Worm (Caenorhabditis elegans) whole organism, young adult: ENCODE results near the gene C31H1.1.
A peak's percentile ranks its signal among the peaks of the same experiment; 100 is the strongest.

ENCODE experiments used
- F22D6.2 ChIP-seq: sonication (generic microtip); optimal IDR thresholded peaks from 2 replicates; lab custom pipeline; 2016; ENCODE audit warnings: mild to moderate bottlenecking, missing genetic modification characterization, missing compliant biosample characterization
- F37B4.10 ChIP-seq: fragments of 200-800 bp; sonication (Bioruptor generic); IDR thresholded peaks from 2 replicates; pipeline ENCODE4 v1.3.6; 2022; ENCODE audit warnings: missing genetic modification characterization, missing compliant biosample characterization
- F39B2.1 ChIP-seq: fragments of 200-800 bp; sonication (Bioruptor generic); IDR thresholded peaks from 2 replicates; pipeline ENCODE4 v1.3.6; 2022; ENCODE audit warnings: missing genetic modification reagents, missing genetic modification characterization, missing compliant biosample characterization
- K11D2.4 ChIP-seq: fragments of 200-800 bp; sonication (Bioruptor generic); IDR thresholded peaks from 2 replicates; pipeline ENCODE4 v1.3.6; 2022; ENCODE audit warnings: missing genetic modification reagents, missing genetic modification characterization, missing compliant biosample characterization
- Y53F4B.3 ChIP-seq: fragments of 200-800 bp; sonication (Bioruptor generic); IDR thresholded peaks from 2 replicates; pipeline ENCODE4 v1.3.6; 2022; ENCODE audit warnings: missing genetic modification reagents, missing genetic modification characterization, missing compliant biosample characterization
- Y53G8AR.9 ChIP-seq: fragments of 200-800 bp; sonication (Bioruptor generic); conservative IDR thresholded peaks from 2 replicates; pipeline ENCODE4 v1.3.6; 2022; ENCODE audit warnings: missing genetic modification reagents, missing genetic modification characterization, missing compliant biosample characterization
- akir-1 ChIP-seq: fragments of 200-800 bp; sonication (Bioruptor generic); optimal IDR thresholded peaks from 2 replicates; lab custom pipeline; 2018; ENCODE audit warnings: mild to moderate bottlenecking, missing genetic modification characterization, moderate library complexity, missing compliant biosample characterization
- aptf-3 ChIP-seq: fragments of 200-800 bp; sonication (Bioruptor generic); IDR thresholded peaks from 2 replicates; pipeline ENCODE4 v1.3.6; 2022; ENCODE audit warnings: missing genetic modification characterization, missing compliant biosample characterization
- ceh-27 ChIP-seq: fragments of 200-800 bp; sonication (Bioruptor generic); optimal IDR thresholded peaks from 2 replicates; lab custom pipeline; 2018; ENCODE audit warnings: mild to moderate bottlenecking, missing genetic modification characterization, moderate library complexity, missing compliant biosample characterization
- ceh-91 ChIP-seq: fragments of 200-800 bp; sonication (Bioruptor generic); IDR thresholded peaks from 2 replicates; pipeline ENCODE4 v1.3.6; 2022; ENCODE audit warnings: missing genetic modification reagents, missing genetic modification characterization, missing compliant biosample characterization
- egrh-3 ChIP-seq: fragments of 200-800 bp; sonication (Bioruptor generic); IDR thresholded peaks from 2 replicates; pipeline ENCODE4 v1.3.6; 2022; ENCODE audit warnings: missing genetic modification reagents, missing genetic modification characterization, missing compliant biosample characterization
- ekl-4 ChIP-seq: fragments of 200-800 bp; sonication (Bioruptor generic); IDR thresholded peaks from 2 replicates; pipeline ENCODE4 v1.3.6; 2022; ENCODE audit warnings: missing genetic modification reagents, missing genetic modification characterization, missing compliant biosample characterization
- him-1 ChIP-seq: sonication (generic microtip); optimal IDR thresholded peaks from 2 replicates; lab custom pipeline; 2016; ENCODE audit warnings: missing genotype, missing genetic modification reagents, missing genetic modification characterization, missing compliant biosample characterization
- hmg-1.2 ChIP-seq: fragments of 200-800 bp; sonication (Bioruptor generic); IDR thresholded peaks from 2 replicates; pipeline ENCODE4 v1.3.6; 2022; ENCODE audit warnings: missing genetic modification reagents, missing genetic modification characterization, missing compliant biosample characterization
- hsf-1 ChIP-seq: fragments of 200-800 bp; sonication (Bioruptor generic); IDR thresholded peaks from 2 replicates; pipeline ENCODE4 v1.3.6; 2022; ENCODE audit warnings: missing genetic modification reagents, missing genetic modification characterization, missing compliant biosample characterization
- let-607 ChIP-seq, 2 experiments: fragments of 200-800 bp in 1 of 2; sonication (Bioruptor generic) in 1 of 2; sonication (generic microtip) in 1 of 2; optimal IDR thresholded peaks; 2 replicates each; lab custom pipeline; 2016 to 2018; ENCODE audit warnings: mild to moderate bottlenecking in 2 of 2, missing compliant biosample characterization in 2 of 2, missing genetic modification characterization in 2 of 2, moderate library complexity in 2 of 2, missing genotype in 1 of 2
- lin-26 ChIP-seq: fragments of 200-800 bp; sonication (Bioruptor generic); IDR thresholded peaks from 2 replicates; pipeline ENCODE4 v1.3.6; 2022; ENCODE audit warnings: missing genetic modification reagents, missing genetic modification characterization, missing compliant biosample characterization
- lir-1 ChIP-seq: fragments of 200-800 bp; sonication (Bioruptor generic); conservative IDR thresholded peaks from 2 replicates; pipeline ENCODE4 v1.3.6; 2022; ENCODE audit warnings: missing genetic modification reagents, missing genetic modification characterization, missing compliant biosample characterization
- lsy-27 ChIP-seq: sonication (generic microtip); optimal IDR thresholded peaks from 2 replicates; lab custom pipeline; 2017; ENCODE audit warnings: missing genetic modification characterization, mild to moderate bottlenecking, missing compliant biosample characterization, antibody characterized with exemption, missing genotype, borderline replicate concordance; ENCODE audit not compliant: insufficient read depth
- madf-10 ChIP-seq: sonication (generic microtip); optimal IDR thresholded peaks from 2 replicates; lab custom pipeline; 2016; ENCODE audit warnings: mild to moderate bottlenecking, missing genetic modification characterization, missing compliant biosample characterization
- nfya-2 ChIP-seq: fragments of 200-800 bp; sonication (Bioruptor generic); IDR thresholded peaks from 2 replicates; pipeline ENCODE4 v1.3.6; 2022; ENCODE audit warnings: missing genetic modification reagents, missing genetic modification characterization, missing compliant biosample characterization
- nfyb-1 ChIP-seq: fragments of 200-800 bp; sonication (Bioruptor generic); IDR thresholded peaks from 2 replicates; pipeline ENCODE4 v1.3.6; 2022; ENCODE audit warnings: missing genetic modification reagents, missing genetic modification characterization, missing compliant biosample characterization
- nhr-120 ChIP-seq: fragments of 200-800 bp; sonication (Bioruptor generic); IDR thresholded peaks from 2 replicates; pipeline ENCODE4 v1.3.6; 2022; ENCODE audit warnings: missing genetic modification characterization, missing compliant biosample characterization
- nhr-179 ChIP-seq: sonication (generic microtip); optimal IDR thresholded peaks from 2 replicates; lab custom pipeline; 2016; ENCODE audit warnings: mild to moderate bottlenecking, missing genetic modification characterization, missing compliant biosample characterization
- nhr-80 ChIP-seq: sonication (generic microtip); optimal IDR thresholded peaks from 2 replicates; lab custom pipeline; 2016; ENCODE audit warnings: missing genetic modification characterization, missing compliant biosample characterization
- sea-2 ChIP-seq: fragments of 200-800 bp; sonication (Bioruptor generic); IDR thresholded peaks from 2 replicates; pipeline ENCODE4 v1.3.6; 2022; ENCODE audit warnings: missing genetic modification characterization, missing compliant biosample characterization
- somi-1 ChIP-seq: fragments of 200-800 bp; sonication (Bioruptor generic); optimal IDR thresholded peaks from 2 replicates; lab custom pipeline; 2018; ENCODE audit warnings: mild to moderate bottlenecking, missing genetic modification characterization, missing compliant biosample characterization
- tbx-9 ChIP-seq: sonication (generic microtip); optimal IDR thresholded peaks from 2 replicates; lab custom pipeline; 2016; ENCODE audit warnings: borderline replicate concordance, missing genetic modification characterization, inconsistent platforms, missing compliant biosample characterization
- unc-130 ChIP-seq: sonication (generic microtip); optimal IDR thresholded peaks from 2 replicates; lab custom pipeline; 2016; ENCODE audit warnings: missing genetic modification reagents, missing genetic modification characterization, missing compliant biosample characterization
- zfh-2 ChIP-seq: fragments of 200-800 bp; sonication (Bioruptor generic); conservative IDR thresholded peaks from 2 replicates; pipeline ENCODE4 v1.3.6; 2022; ENCODE audit warnings: missing genetic modification reagents, missing genetic modification characterization, missing compliant biosample characterization
- ztf-26 ChIP-seq: sonication (generic microtip); optimal IDR thresholded peaks from 2 replicates; lab custom pipeline; 2017; ENCODE audit warnings: missing genetic modification characterization, missing compliant biosample characterization

C31H1.1 gene

ce11 chrIV:5797153-5797552, at the start of gene C31H1.1:
Gene C31H1.1, plus strand, starts transcription at chrIV:5797453.
- TF ChIP-seq hmg-1.2 (GFP tag; lab: Robert Waterston, UW) (no peak), F39B2.1 (GFP tag; lab: Robert Waterston, UW) (no peak), zfh-2 (GFP tag; lab: Robert Waterston, UW) (no peak), F22D6.2 (tag; lab: Kevin White, UChicago) (no peak), nhr-179 (tag; lab: Kevin White, UChicago) (no peak), sea-2 (GFP tag; lab: Robert Waterston, UW) (no peak), him-1 (tag; lab: Kevin White, UChicago) (no peak), nhr-120 (GFP tag; lab: Robert Waterston, UW) (no peak), lsy-27 (tag; lab: Kevin White, UChicago) (no peak), egrh-3 (GFP tag; lab: Robert Waterston, UW) (no peak), somi-1 (GFP tag; lab: Kevin White, UChicago) (no peak), nfya-2 (GFP tag; lab: Robert Waterston, UW) (no peak), Y53F4B.3 (no peak), ceh-91 (GFP tag; lab: Robert Waterston, UW) (no peak), ztf-26 (no peak), akir-1 (no peak), K11D2.4 (GFP tag; lab: Robert Waterston, UW) (no peak), hsf-1 (no peak), madf-10 (tag; lab: Kevin White, UChicago) (no peak)

ce11 chrIV:5749874-5750273, 47.4 kb upstream of the C31H1.1 start:
- TF ChIP-seq Y53G8AR.9 (GFP tag; lab: Robert Waterston, UW) (0 out of 2 replicates have a peak, but pooled peaks have one; percentile 20), let-607 (tag; optimal IDR thresholded peaks at IDR 0.05; lab: Kevin White, UChicago) (no peak), nhr-80 (tag; lab: Kevin White, UChicago) (peak; percentile 24), hmg-1.2 (GFP tag; lab: Robert Waterston, UW) (peak; percentile 31; the same call in 1 of the 2 replicates), F37B4.10 (GFP tag; lab: Robert Waterston, UW) (0 out of 2 replicates have a peak, but pooled peaks have one; percentile 28)
- TF ChIP-seq, all 124 proteins: peak for 4

DNA sequence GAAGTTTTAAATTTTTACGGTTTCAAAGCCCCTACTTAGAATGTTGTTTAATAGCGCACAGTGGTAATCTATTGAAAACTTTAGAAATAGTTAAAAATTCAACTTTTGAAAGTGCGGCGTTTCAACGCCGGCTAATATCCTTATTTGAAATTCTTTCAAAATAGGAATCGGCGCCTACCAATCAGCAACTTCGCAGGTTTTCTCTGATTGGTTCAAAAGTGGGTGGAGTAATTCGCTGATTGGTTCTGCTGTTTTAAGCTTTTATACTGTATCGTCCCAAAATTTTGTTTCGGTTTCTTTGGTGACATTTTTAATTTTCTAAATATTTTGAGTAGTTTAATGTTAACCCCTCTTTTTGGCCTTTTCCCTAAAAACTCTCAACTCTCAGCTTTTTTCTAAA, 45.3 kb upstream of the C31H1.1 start:
- TF ChIP-seq nfyb-1 (GFP tag; lab: Robert Waterston, UW) (peak; percentile 70; the same call in 1 of the 2 replicates), hmg-1.2 (GFP tag; lab: Robert Waterston, UW) (no peak)

- TF ChIP-seq ceh-27 (GFP tag; lab: Kevin White, UChicago): peak; percentile 50
- 0 out of 2 replicates have a peak, but pooled peaks have one; percentile 17 for TF ChIP-seq ekl-4 (GFP tag; lab: Robert Waterston, UW)
- TF ChIP-seq lir-1: no peak
Observed at ce11 chrIV:5752704-5753103, 44.5 kb upstream of the C31H1.1 start.

DNA sequence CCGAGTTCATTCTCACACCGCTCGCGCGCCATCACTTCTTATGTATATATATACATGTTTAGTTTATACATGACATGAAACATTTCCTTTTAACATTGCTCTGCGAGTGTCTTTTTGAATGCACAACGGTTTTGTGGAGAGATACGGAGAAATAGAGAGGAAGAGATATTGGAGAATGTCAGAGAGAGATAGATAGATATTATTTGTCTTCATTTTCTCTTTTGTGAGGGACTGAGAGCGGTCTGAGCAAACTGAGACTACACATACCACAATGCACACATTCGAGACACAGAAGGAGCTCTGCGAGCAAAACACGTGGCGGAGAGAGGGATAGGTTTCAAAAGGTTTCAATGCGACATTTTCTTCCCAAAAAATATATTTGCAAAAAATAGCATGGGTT, 44.0 kb upstream of the C31H1.1 start:
- no peak for TF ChIP-seq tbx-9 (tag; lab: Kevin White, UChicago)
- no peak for TF ChIP-seq aptf-3 (GFP tag; lab: Robert Waterston, UW)
- no peak for TF ChIP-seq unc-130
- peak; percentile 46; the same call in 1 of the 2 replicates for TF ChIP-seq lin-26 (GFP tag; lab: Robert Waterston, UW)
